Fruit fly (Drosophila melanogaster): Measurements from ENCODE around the gene CG43610.

- TF ChIP-seq usp (GFP tag; optimal IDR thresholded peaks at IDR 0.05) = no peak
- TF ChIP-seq pan (optimal IDR thresholded peaks at IDR 0.05) = no peak
- peak; percentile 76 to 79 for TF ChIP-seq EcR (GFP tag; optimal IDR thresholded peaks at IDR 0.05)
- TF ChIP-seq psq (optimal IDR thresholded peaks at IDR 0.05) = no peak
Observed at dm6 chr2L:6787029-6787972, 11.7 kb upstream of the CG43610 start.
